Worm (Caenorhabditis elegans) whole organism, late embryonic: Measurements from ENCODE around the gene chil-16.

Experiments
- C08G9.2 ChIP-seq: sonication (generic microtip); optimal IDR thresholded peaks from 2 replicates; lab custom pipeline; 2016; ENCODE audit warnings: mild to moderate bottlenecking, missing genetic modification characterization, moderate library complexity, missing compliant biosample characterization
- C38D4.7 ChIP-seq: fragments of 200-800 bp; sonication (Bioruptor generic); optimal IDR thresholded peaks from 2 replicates; lab custom pipeline; 2018; ENCODE audit warnings: mild to moderate bottlenecking, missing genetic modification characterization, moderate library complexity, missing compliant biosample characterization
- F13H6.1 ChIP-seq: sonication (generic microtip); optimal IDR thresholded peaks from 2 replicates; lab custom pipeline; 2016; ENCODE audit warnings: missing genetic modification characterization, missing compliant biosample characterization
- K02D7.2 ChIP-seq: sonication (generic microtip); optimal IDR thresholded peaks from 2 replicates; lab custom pipeline; 2017; ENCODE audit warnings: mild to moderate bottlenecking, missing genetic modification characterization, missing compliant biosample characterization
- K09A11.1 ChIP-seq: sonication (generic microtip); optimal IDR thresholded peaks from 2 replicates; lab custom pipeline; 2017; ENCODE audit warnings: antibody characterized with exemption, mild to moderate bottlenecking, missing genetic modification characterization, missing compliant biosample characterization; ENCODE audit not compliant: insufficient read depth
- T23F11.4 ChIP-seq: fragments of 200-800 bp; sonication (Bioruptor generic); optimal IDR thresholded peaks from 2 replicates; lab custom pipeline; 2018; ENCODE audit warnings: mild to moderate bottlenecking, missing genetic modification characterization, missing compliant biosample characterization
- Y22D7AL.16 ChIP-seq: sonication (generic microtip); optimal IDR thresholded peaks from 2 replicates; lab custom pipeline; 2016; ENCODE audit warnings: missing genetic modification characterization, missing compliant biosample characterization
- ahr-1 ChIP-seq: sonication (generic microtip); optimal IDR thresholded peaks from 2 replicates; lab custom pipeline; 2016; ENCODE audit warnings: missing genetic modification characterization, missing compliant biosample characterization
- ama-1 ChIP-seq: fragments of 150-350 bp; optimal IDR thresholded peaks from 2 replicates; lab custom pipeline; 2014
- ceh-14 ChIP-seq: sonication (generic microtip); optimal IDR thresholded peaks from 2 replicates; lab custom pipeline; 2016; ENCODE audit warnings: missing genotype, missing genetic modification characterization, missing compliant biosample characterization
- ceh-18 ChIP-seq: sonication (generic microtip); optimal IDR thresholded peaks from 2 replicates; lab custom pipeline; 2016; ENCODE audit warnings: missing genetic modification characterization, missing compliant biosample characterization
- ceh-19 ChIP-seq: fragments of 200-800 bp; sonication (Bioruptor generic); optimal IDR thresholded peaks from 2 replicates; lab custom pipeline; 2018; ENCODE audit warnings: mild to moderate bottlenecking, missing genetic modification characterization, missing compliant biosample characterization
- ceh-2 ChIP-seq: sonication (generic microtip); optimal IDR thresholded peaks from 2 replicates; lab custom pipeline; 2016; ENCODE audit warnings: missing genotype, missing genetic modification characterization, missing compliant biosample characterization
- ceh-24 ChIP-seq: sonication (generic microtip); optimal IDR thresholded peaks from 2 replicates; lab custom pipeline; 2016; ENCODE audit warnings: mild to moderate bottlenecking, missing genetic modification characterization, missing compliant biosample characterization
- ceh-30 ChIP-seq: fragments of 150-350 bp; optimal IDR thresholded peaks from 2 replicates; lab custom pipeline; 2014; ENCODE audit warnings: missing biosample characterization, missing genetic modification characterization
- ceh-45 ChIP-seq: fragments of 200-800 bp; sonication (Bioruptor generic); IDR thresholded peaks from 2 replicates; pipeline ENCODE4 v1.3.6; 2022; ENCODE audit warnings: missing genetic modification reagents, missing genetic modification characterization, missing compliant biosample characterization
- ceh-48 ChIP-seq: sonication (generic microtip); optimal IDR thresholded peaks from 2 replicates; lab custom pipeline; 2016; ENCODE audit warnings: missing genetic modification characterization, inconsistent platforms, missing compliant biosample characterization
- ceh-6 ChIP-seq: fragments of 200-800 bp; sonication (Bioruptor generic); optimal IDR thresholded peaks from 2 replicates; lab custom pipeline; 2018; ENCODE audit warnings: mild to moderate bottlenecking, missing genetic modification characterization, missing compliant biosample characterization
- che-1 ChIP-seq: sonication (generic microtip); optimal IDR thresholded peaks from 2 replicates; lab custom pipeline; 2016; ENCODE audit warnings: mild to moderate bottlenecking, missing genetic modification characterization, missing compliant biosample characterization
- elt-2 ChIP-seq: sonication (generic microtip); optimal IDR thresholded peaks from 2 replicates; lab custom pipeline; 2016; ENCODE audit warnings: missing genetic modification reagents, missing genetic modification characterization, missing compliant biosample characterization
- eyg-1 ChIP-seq: sonication (generic microtip); optimal IDR thresholded peaks from 2 replicates; lab custom pipeline; 2016; ENCODE audit warnings: missing genotype, missing genetic modification characterization, missing compliant biosample characterization
- fkh-10 ChIP-seq: fragments of 150-350 bp; optimal IDR thresholded peaks from 2 replicates; lab custom pipeline; 2014; ENCODE audit warnings: missing biosample characterization, missing genetic modification reagents, missing genetic modification characterization
- fkh-6 ChIP-seq: sonication (generic microtip); optimal IDR thresholded peaks from 2 replicates; lab custom pipeline; 2016; ENCODE audit warnings: missing genetic modification characterization, missing compliant biosample characterization
- gmeb-2 ChIP-seq: sonication (generic microtip); optimal IDR thresholded peaks from 2 replicates; lab custom pipeline; 2016; ENCODE audit warnings: missing genetic modification characterization, inconsistent platforms, missing compliant biosample characterization
- hlh-13 ChIP-seq: fragments of 200-800 bp; sonication (Bioruptor generic); optimal IDR thresholded peaks from 2 replicates; lab custom pipeline; 2018; ENCODE audit warnings: mild to moderate bottlenecking, missing genetic modification characterization, missing compliant biosample characterization
- hlh-30 ChIP-seq: sonication (generic microtip); optimal IDR thresholded peaks from 2 replicates; lab custom pipeline; 2017; ENCODE audit warnings: antibody characterized with exemption, missing genetic modification characterization, missing compliant biosample characterization; ENCODE audit not compliant: insufficient read depth
- hlh-6 ChIP-seq: sonication (generic microtip); optimal IDR thresholded peaks from 2 replicates; lab custom pipeline; 2016; ENCODE audit warnings: missing genotype, missing genetic modification characterization, missing compliant biosample characterization
- hlh-8 ChIP-seq: sonication (generic microtip); optimal IDR thresholded peaks from 2 replicates; lab custom pipeline; 2016; ENCODE audit warnings: missing genotype, missing genetic modification characterization, missing compliant biosample characterization
- lim-6 ChIP-seq: sonication (generic microtip); optimal IDR thresholded peaks from 2 replicates; lab custom pipeline; 2016; ENCODE audit warnings: missing genetic modification characterization, missing compliant biosample characterization
- lin-11 ChIP-seq: fragments of 200-800 bp; sonication (Bioruptor generic); optimal IDR thresholded peaks from 2 replicates; lab custom pipeline; 2018; ENCODE audit warnings: mild to moderate bottlenecking, missing genetic modification characterization, missing compliant biosample characterization
- madf-2 ChIP-seq: sonication (generic microtip); optimal IDR thresholded peaks from 2 replicates; lab custom pipeline; 2017; ENCODE audit warnings: missing genetic modification characterization, missing compliant biosample characterization
- mec-3 ChIP-seq: sonication (generic microtip); optimal IDR thresholded peaks from 2 replicates; lab custom pipeline; 2016; ENCODE audit warnings: borderline replicate concordance, missing genetic modification characterization, missing compliant biosample characterization
- nfya-1 ChIP-seq: sonication (generic microtip); optimal IDR thresholded peaks from 2 replicates; lab custom pipeline; 2017; ENCODE audit warnings: missing genetic modification characterization, mild to moderate bottlenecking, missing compliant biosample characterization, antibody characterized with exemption, moderate library complexity
- nhr-232 ChIP-seq: sonication (generic microtip); optimal IDR thresholded peaks from 2 replicates; lab custom pipeline; 2016; ENCODE audit warnings: missing genetic modification characterization, missing compliant biosample characterization
- odd-2 ChIP-seq: sonication (generic microtip); optimal IDR thresholded peaks from 2 replicates; lab custom pipeline; 2017; ENCODE audit warnings: antibody characterized with exemption, mild to moderate bottlenecking, missing genetic modification characterization, missing compliant biosample characterization
- pag-3 ChIP-seq: sonication (generic microtip); optimal IDR thresholded peaks from 2 replicates; lab custom pipeline; 2016; ENCODE audit warnings: missing compliant biosample characterization, missing genetic modification characterization, borderline replicate concordance
- pax-1 ChIP-seq: fragments of 150-350 bp; optimal IDR thresholded peaks from 2 replicates; lab custom pipeline; 2014; ENCODE audit warnings: missing biosample characterization, missing genetic modification characterization
- pha-2 ChIP-seq: sonication (generic microtip); optimal IDR thresholded peaks from 2 replicates; lab custom pipeline; 2017; ENCODE audit warnings: mild to moderate bottlenecking, missing genetic modification characterization, missing compliant biosample characterization
- pha-4 ChIP-seq: fragments of 150-350 bp; optimal IDR thresholded peaks from 2 replicates; lab custom pipeline; 2018; ENCODE audit warnings: missing biosample characterization, missing genetic modification reagents, missing genetic modification characterization
- ref-2 ChIP-seq: sonication (generic microtip); optimal IDR thresholded peaks from 2 replicates; lab custom pipeline; 2016; ENCODE audit warnings: missing genetic modification characterization, missing compliant biosample characterization
- tbx-7 ChIP-seq: sonication (generic microtip); optimal IDR thresholded peaks from 2 replicates; lab custom pipeline; 2016; ENCODE audit warnings: missing genotype, missing genetic modification characterization, missing compliant biosample characterization
- unc-3 ChIP-seq, 2 experiments: fragments of 200-800 bp in 1 of 2; sonication (Bioruptor generic) in 1 of 2; sonication (generic microtip) in 1 of 2; conservative IDR thresholded peaks in 1 of 2; optimal IDR thresholded peaks in 1 of 2; 2 replicates each; pipeline versions ENCODE4 v1.3.6 to Lab custom; 2016 to 2022; ENCODE audit warnings: missing compliant biosample characterization in 2 of 2, missing genetic modification characterization in 2 of 2, missing genetic modification reagents in 1 of 2
- unc-55 ChIP-seq: sonication (generic microtip); optimal IDR thresholded peaks from 2 replicates; lab custom pipeline; 2017; ENCODE audit warnings: missing biosample characterization, missing genetic modification reagents, missing genetic modification characterization

Gene chil-16

ce11 chrII:9407020-9407419 lies 34.7 kb downstream of the chil-16 start, which contains the start of gene mpz-6 (continued):
- TF ChIP-seq lim-6 (tag; lab: Kevin White, UChicago) = no peak
- TF ChIP-seq, all 69 proteins: peak for 0

DNA sequence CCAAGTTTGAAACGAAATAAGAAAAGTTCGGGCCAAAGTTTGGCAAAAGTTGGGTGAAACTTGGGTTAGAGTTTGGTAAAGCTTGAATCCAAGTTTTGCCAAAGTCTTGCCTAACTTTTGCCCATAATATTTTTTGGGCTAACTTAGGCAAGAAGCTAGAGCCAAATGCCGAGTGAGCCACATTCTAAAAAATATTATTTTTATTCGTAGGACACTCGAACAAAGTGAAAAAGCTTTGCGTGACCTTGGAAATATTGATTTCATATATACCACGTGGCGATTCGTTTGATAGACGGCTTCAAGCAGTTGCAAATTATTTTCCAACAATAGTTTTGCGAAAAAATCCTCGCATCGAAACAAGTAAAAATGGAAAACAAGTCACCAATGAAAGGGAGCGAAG lies 37.9 kb downstream of the chil-16 start, which contains the start of gene Y51B9A.5:
TSS of gene Y51B9A.5 (plus strand) at position 301 of the 400 bp plus-strand sequence.
- TF ChIP-seq eyg-1 (tag; lab: Kevin White, UChicago) = no peak
- TF ChIP-seq ref-2 (tag; lab: Kevin White, UChicago) = no peak
- TF ChIP-seq pax-1 (tag; lab: Kevin White, UChicago) = no peak
- no peak for TF ChIP-seq T23F11.4
- no peak for TF ChIP-seq pha-2 (tag; lab: Kevin White, UChicago)
- TF ChIP-seq elt-2 (tag; lab: Kevin White, UChicago) = no peak
- no peak for TF ChIP-seq hlh-6 (tag; lab: Kevin White, UChicago)
- TF ChIP-seq mec-3 (tag; lab: Kevin White, UChicago) = no peak
- TF ChIP-seq ama-1 (lab: Kevin White, UChicago) = no peak
- no peak for TF ChIP-seq nfya-1
- TF ChIP-seq ceh-48 (tag; lab: Kevin White, UChicago) = no peak
- TF ChIP-seq gmeb-2 = no peak
- no peak for TF ChIP-seq K09A11.1 (tag; lab: Kevin White, UChicago)
- TF ChIP-seq madf-2 (tag; lab: Kevin White, UChicago) = no peak
- no peak for TF ChIP-seq ceh-24 (tag; lab: Kevin White, UChicago)

- TF ChIP-seq Y22D7AL.16 = no peak
- TF ChIP-seq ceh-14 (tag; lab: Kevin White, UChicago) = no peak
- no peak for TF ChIP-seq fkh-10 (GFP tag; lab: Kevin White, UChicago)
- TF ChIP-seq ceh-6 (GFP tag; lab: Kevin White, UChicago) = no peak
- no peak for TF ChIP-seq ceh-45 (GFP tag; lab: Robert Waterston, UW)
- TF ChIP-seq pha-4 (tag; lab: Kevin White, UChicago) = no peak
- TF ChIP-seq gmeb-2 = no peak
Observed at ce11 chrII:9403087-9403486, 38.7 kb downstream of the chil-16 start, which contains the start of gene Y51B9A.6. Gene Y51B9A.6 (minus strand): TSS chrII:9403187.

- TF ChIP-seq unc-3 (GFP tag; conservative IDR thresholded peaks at IDR 0.05; lab: Robert Waterston, UW) (no peak), unc-3 (tag; optimal IDR thresholded peaks at IDR 0.05; lab: Kevin White, UChicago) (no peak), K02D7.2 (tag; lab: Kevin White, UChicago) (no peak), C08G9.2 (no peak), ceh-45 (GFP tag; lab: Robert Waterston, UW) (no peak), fkh-6 (tag; lab: Kevin White, UChicago) (no peak), hlh-13 (no peak), pha-2 (tag; lab: Kevin White, UChicago) (no peak), ceh-30 (tag; lab: Kevin White, UChicago) (no peak), che-1 (tag; lab: Kevin White, UChicago) (no peak), C38D4.7 (no peak), nhr-232 (tag; lab: Kevin White, UChicago) (no peak), elt-2 (tag; lab: Kevin White, UChicago) (no peak), ref-2 (tag; lab: Kevin White, UChicago) (no peak), ceh-19 (GFP tag; lab: Kevin White, UChicago) (no peak)
Observed at ce11 chrII:9399746-9400145, 42.0 kb downstream of the chil-16 start, which contains the start of gene Y51B9A.7. Gene Y51B9A.7 (plus strand): TSS chrII:9400046.

ce11 chrII:9398370-9398901 lies 43.3 kb downstream of the chil-16 start, which contains the start of the genes Y51B9A.14 and Y51B9A.8:
Gene Y51B9A.14 (minus strand): TSS chrII:9398470.
Gene Y51B9A.8 (plus strand): TSS chrII:9398851.
- no peak for TF ChIP-seq ceh-14 (tag; lab: Kevin White, UChicago)
- TF ChIP-seq C38D4.7 = no peak
- TF ChIP-seq ceh-18 = no peak
- TF ChIP-seq unc-55 (GFP tag; lab: Kevin White, UChicago) = no peak
- TF ChIP-seq tbx-7 (tag; lab: Kevin White, UChicago) = no peak
- no peak for TF ChIP-seq ceh-19 (GFP tag; lab: Kevin White, UChicago)
- no peak for TF ChIP-seq hlh-8 (tag; lab: Kevin White, UChicago)
- no peak for TF ChIP-seq hlh-30 (tag; lab: Kevin White, UChicago)
- no peak for TF ChIP-seq gmeb-2
- no peak for TF ChIP-seq fkh-6 (tag; lab: Kevin White, UChicago)
- no peak for TF ChIP-seq ref-2 (tag; lab: Kevin White, UChicago)
- TF ChIP-seq lin-11 (tag; lab: Kevin White, UChicago) = no peak
- TF ChIP-seq pag-3 (tag; lab: Kevin White, UChicago) = no peak
- TF ChIP-seq ahr-1 (tag; lab: Kevin White, UChicago) = no peak
- TF ChIP-seq ceh-6 (GFP tag; lab: Kevin White, UChicago) = no peak
- TF ChIP-seq madf-2 (tag; lab: Kevin White, UChicago) = no peak
- TF ChIP-seq odd-2 = no peak
- no peak for TF ChIP-seq F13H6.1 (tag; lab: Kevin White, UChicago)
- no peak for TF ChIP-seq ceh-2
